Worm (Caenorhabditis elegans) whole organism, young adult: Measurements from ENCODE around the gene M05D6.9.

Source experiments
- B0019.2 ChIP-seq: fragments of 200-800 bp; sonication (Bioruptor generic); conservative IDR thresholded peaks from 2 replicates; pipeline ENCODE4 v1.3.6; 2022; ENCODE audit warnings: missing genetic modification reagents, missing genetic modification characterization, missing compliant biosample characterization
- B0035.1 ChIP-seq: sonication (generic microtip); optimal IDR thresholded peaks from 2 replicates; lab custom pipeline; 2016; ENCODE audit warnings: missing genetic modification characterization, mild to moderate bottlenecking, missing compliant biosample characterization, missing genotype, missing genetic modification reagents
- C06A6.2 ChIP-seq: fragments of 200-800 bp; sonication (Bioruptor generic); conservative IDR thresholded peaks from 2 replicates; pipeline ENCODE4 v1.3.6; 2022; ENCODE audit warnings: missing genetic modification characterization, missing compliant biosample characterization
- C17E4.6 ChIP-seq: fragments of 200-800 bp; sonication (Bioruptor generic); IDR thresholded peaks from 2 replicates; pipeline ENCODE4 v1.3.6; 2022; ENCODE audit warnings: missing genetic modification reagents, missing genetic modification characterization, missing compliant biosample characterization
- D2030.7 ChIP-seq: fragments of 200-800 bp; sonication (Bioruptor generic); IDR thresholded peaks from 2 replicates; pipeline ENCODE4 v1.3.6; 2022; ENCODE audit warnings: missing genetic modification reagents, missing genetic modification characterization, missing compliant biosample characterization
- F23B12.7 ChIP-seq: sonication (generic microtip); optimal IDR thresholded peaks from 2 replicates; lab custom pipeline; 2017; ENCODE audit warnings: missing genetic modification characterization, mild to moderate bottlenecking, missing compliant biosample characterization, antibody characterized with exemption, moderate library complexity; ENCODE audit not compliant: insufficient read depth
- K11D2.4 ChIP-seq: fragments of 200-800 bp; sonication (Bioruptor generic); IDR thresholded peaks from 2 replicates; pipeline ENCODE4 v1.3.6; 2022; ENCODE audit warnings: missing genetic modification reagents, missing genetic modification characterization, missing compliant biosample characterization
- T26A5.8 ChIP-seq: sonication (generic microtip); optimal IDR thresholded peaks from 2 replicates; lab custom pipeline; 2016; ENCODE audit warnings: missing genetic modification characterization, missing compliant biosample characterization
- Y53F4B.3 ChIP-seq: fragments of 200-800 bp; sonication (Bioruptor generic); IDR thresholded peaks from 2 replicates; pipeline ENCODE4 v1.3.6; 2022; ENCODE audit warnings: missing genetic modification reagents, missing genetic modification characterization, missing compliant biosample characterization
- Y79H2A.3 ChIP-seq: fragments of 200-800 bp; sonication (Bioruptor generic); conservative IDR thresholded peaks from 2 replicates; pipeline ENCODE4 v1.3.6; 2022; ENCODE audit warnings: missing genetic modification reagents, missing genetic modification characterization, missing compliant biosample characterization
- Y95B8A.8 ChIP-seq: fragments of 200-800 bp; sonication (Bioruptor generic); IDR thresholded peaks from 2 replicates; pipeline ENCODE4 v1.3.6; 2022; ENCODE audit warnings: missing genetic modification reagents, missing genetic modification characterization, missing compliant biosample characterization
- ama-1 ChIP-seq, 3 experiments: fragments of 150-350 bp in 1 of 3; sonication (generic microtip) in 2 of 3; optimal IDR thresholded peaks; 2 replicates each; lab custom pipeline; 2014 to 2018; ENCODE audit warnings: missing biosample characterization in 2 of 3, missing genetic modification characterization in 2 of 3, missing genetic modification reagents in 2 of 3
- attf-5 ChIP-seq: fragments of 200-800 bp; sonication (Bioruptor generic); optimal IDR thresholded peaks from 2 replicates; lab custom pipeline; 2018; ENCODE audit warnings: mild to moderate bottlenecking, missing genetic modification characterization, missing compliant biosample characterization
- bed-1 ChIP-seq: fragments of 200-800 bp; sonication (Bioruptor generic); IDR thresholded peaks from 2 replicates; pipeline ENCODE4 v1.3.6; 2022; ENCODE audit warnings: missing genetic modification reagents, missing genetic modification characterization, missing compliant biosample characterization
- cebp-1 ChIP-seq, 2 experiments: fragments of 200-800 bp in 1 of 2; sonication (Bioruptor generic) in 1 of 2; sonication (generic microtip) in 1 of 2; IDR thresholded peaks in 1 of 2; optimal IDR thresholded peaks in 1 of 2; 2 replicates each; pipeline versions ENCODE4 v1.3.6 to Lab custom; 2017 to 2022; ENCODE audit warnings: missing compliant biosample characterization in 2 of 2, missing genetic modification characterization in 2 of 2, mild to moderate bottlenecking in 1 of 2, missing genetic modification reagents in 1 of 2, moderate library complexity in 1 of 2
- cebp-2 ChIP-seq: fragments of 200-800 bp; sonication (Bioruptor generic); IDR thresholded peaks from 2 replicates; pipeline ENCODE4 v1.3.6; 2022; ENCODE audit warnings: missing genetic modification characterization, missing compliant biosample characterization
- ceh-79 ChIP-seq: sonication (generic microtip); optimal IDR thresholded peaks from 2 replicates; lab custom pipeline; 2017; ENCODE audit warnings: mild to moderate bottlenecking, missing genetic modification characterization, missing compliant biosample characterization
- dox-1 ChIP-seq: fragments of 200-800 bp; sonication (Bioruptor generic); IDR thresholded peaks from 2 replicates; pipeline ENCODE4 v1.3.6; 2022; ENCODE audit warnings: missing genetic modification reagents, missing genetic modification characterization, missing compliant biosample characterization
- egrh-3 ChIP-seq: fragments of 200-800 bp; sonication (Bioruptor generic); IDR thresholded peaks from 2 replicates; pipeline ENCODE4 v1.3.6; 2022; ENCODE audit warnings: missing genetic modification reagents, missing genetic modification characterization, missing compliant biosample characterization
- ets-4 ChIP-seq: fragments of 200-800 bp; sonication (Bioruptor generic); optimal IDR thresholded peaks from 2 replicates; lab custom pipeline; 2018; ENCODE audit warnings: mild to moderate bottlenecking, missing genetic modification characterization, missing compliant biosample characterization
- gei-17 ChIP-seq: fragments of 200-800 bp; sonication (Bioruptor generic); optimal IDR thresholded peaks from 2 replicates; lab custom pipeline; 2018; ENCODE audit warnings: mild to moderate bottlenecking, missing genetic modification characterization, missing compliant biosample characterization
- him-1 ChIP-seq: sonication (generic microtip); optimal IDR thresholded peaks from 2 replicates; lab custom pipeline; 2016; ENCODE audit warnings: missing genotype, missing genetic modification reagents, missing genetic modification characterization, missing compliant biosample characterization
- hmg-20 ChIP-seq: fragments of 200-800 bp; sonication (Bioruptor generic); IDR thresholded peaks from 2 replicates; pipeline ENCODE4 v1.3.6; 2022; ENCODE audit warnings: missing genetic modification reagents, missing genetic modification characterization, missing compliant biosample characterization
- hrde-1 ChIP-seq: sonication (generic microtip); optimal IDR thresholded peaks from 2 replicates; lab custom pipeline; 2016; ENCODE audit warnings: missing genetic modification characterization, mild to moderate bottlenecking, missing compliant biosample characterization, moderate library complexity, missing genotype, missing genetic modification reagents, borderline replicate concordance
- hsf-1 ChIP-seq: fragments of 200-800 bp; sonication (Bioruptor generic); IDR thresholded peaks from 2 replicates; pipeline ENCODE4 v1.3.6; 2022; ENCODE audit warnings: missing genetic modification reagents, missing genetic modification characterization, missing compliant biosample characterization
- let-526 ChIP-seq: fragments of 200-800 bp; sonication (Bioruptor generic); IDR thresholded peaks from 2 replicates; pipeline ENCODE4 v1.3.6; 2022; ENCODE audit warnings: missing genetic modification reagents, missing genetic modification characterization, missing compliant biosample characterization
- lsy-27 ChIP-seq: sonication (generic microtip); optimal IDR thresholded peaks from 2 replicates; lab custom pipeline; 2017; ENCODE audit warnings: missing genetic modification characterization, mild to moderate bottlenecking, missing compliant biosample characterization, antibody characterized with exemption, missing genotype, borderline replicate concordance; ENCODE audit not compliant: insufficient read depth
- mes-4 ChIP-seq: sonication (generic microtip); optimal IDR thresholded peaks from 2 replicates; lab custom pipeline; 2016; ENCODE audit warnings: missing genotype, missing genetic modification characterization, missing compliant biosample characterization
- nfya-1 ChIP-seq: sonication (generic microtip); optimal IDR thresholded peaks from 2 replicates; lab custom pipeline; 2017; ENCODE audit warnings: antibody characterized with exemption, missing compliant biosample characterization, missing genetic modification characterization, borderline replicate concordance; ENCODE audit not compliant: insufficient read depth
- nhr-27 ChIP-seq: fragments of 200-800 bp; sonication (Bioruptor generic); optimal IDR thresholded peaks from 2 replicates; lab custom pipeline; 2018; ENCODE audit warnings: mild to moderate bottlenecking, missing genetic modification characterization, moderate library complexity, missing compliant biosample characterization
- pha-4 ChIP-seq: fragments of 150-350 bp; sonication (generic microtip); optimal IDR thresholded peaks from 2 replicates; lab custom pipeline; 2014; ENCODE audit warnings: missing biosample characterization, missing genetic modification reagents, missing genetic modification characterization
- rec-8 ChIP-seq, 2 experiments: sonication (generic microtip); optimal IDR thresholded peaks; 2 replicates each; lab custom pipeline; 2016; ENCODE audit warnings: mild to moderate bottlenecking in 2 of 2, missing genetic modification characterization in 2 of 2, missing genetic modification reagents in 2 of 2, missing genotype in 2 of 2, missing biosample characterization in 1 of 2, missing compliant biosample characterization in 1 of 2, moderate library complexity in 1 of 2
- rpc-1 ChIP-seq, 2 experiments: fragments of 150-350 bp in 1 of 2; sonication (generic microtip) in 1 of 2; optimal IDR thresholded peaks; 2 replicates each; lab custom pipeline; 2014 to 2018; ENCODE audit warnings: missing biosample characterization in 1 of 2, missing genetic modification characterization in 1 of 2, missing genetic modification reagents in 1 of 2, missing genotype in 1 of 2
- sdz-38 ChIP-seq: sonication (generic microtip); optimal IDR thresholded peaks from 2 replicates; lab custom pipeline; 2016; ENCODE audit warnings: missing genotype, missing genetic modification characterization, missing compliant biosample characterization
- snpc-1.1 ChIP-seq: sonication (generic microtip); optimal IDR thresholded peaks from 2 replicates; lab custom pipeline; 2017; ENCODE audit warnings: missing genetic modification characterization, mild to moderate bottlenecking, missing compliant biosample characterization, antibody characterized with exemption, moderate library complexity, missing genotype, missing genetic modification reagents; ENCODE audit not compliant: insufficient read depth
- snpc-3.4 ChIP-seq: sonication (generic microtip); optimal IDR thresholded peaks from 2 replicates; lab custom pipeline; 2017; ENCODE audit warnings: missing genetic modification characterization, mild to moderate bottlenecking, missing compliant biosample characterization, antibody characterized with exemption, moderate library complexity, missing genotype, missing genetic modification reagents
- somi-1 ChIP-seq: fragments of 200-800 bp; sonication (Bioruptor generic); optimal IDR thresholded peaks from 2 replicates; lab custom pipeline; 2018; ENCODE audit warnings: mild to moderate bottlenecking, missing genetic modification characterization, missing compliant biosample characterization
- unc-130 ChIP-seq: sonication (generic microtip); optimal IDR thresholded peaks from 2 replicates; lab custom pipeline; 2016; ENCODE audit warnings: missing genetic modification reagents, missing genetic modification characterization, missing compliant biosample characterization
- unc-62 ChIP-seq: fragments of 150-350 bp; optimal IDR thresholded peaks from 2 replicates; lab custom pipeline; 2014; ENCODE audit warnings: missing biosample characterization, missing genetic modification reagents, missing genetic modification characterization
- ztf-3 ChIP-seq: fragments of 200-800 bp; sonication (Bioruptor generic); optimal IDR thresholded peaks from 2 replicates; lab custom pipeline; 2018; ENCODE audit warnings: mild to moderate bottlenecking, missing genetic modification characterization, missing compliant biosample characterization

M05D6.9 gene

DNA sequence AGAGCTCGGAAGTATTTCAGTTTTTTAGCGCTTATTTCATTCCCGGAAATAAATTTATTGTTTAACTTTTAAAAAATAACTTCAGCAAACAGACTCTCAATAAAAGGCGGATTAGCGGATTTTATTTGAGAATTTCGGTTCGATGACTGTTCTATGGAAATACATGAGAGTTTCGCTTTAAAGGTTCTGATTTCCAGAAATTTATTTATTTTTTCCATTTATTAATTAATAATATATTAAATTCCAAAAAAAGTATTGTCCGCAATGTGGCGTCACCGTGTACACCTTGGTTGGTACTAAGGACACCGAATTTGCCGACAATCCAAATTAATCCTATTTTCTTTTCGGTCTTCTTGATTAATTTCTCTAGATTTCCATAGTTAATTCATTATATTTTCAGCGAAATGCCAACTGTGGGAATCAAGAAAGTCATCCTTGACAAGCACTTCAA lies 29.6 kb upstream of the M05D6.9 start, which contains the start of gene fars-3 (continued):
- TF ChIP-seq B0035.1 (tag; lab: Kevin White, UChicago), result peak; percentile 46
- TF ChIP-seq somi-1, result no peak
- TF ChIP-seq unc-130 (GFP tag; lab: Kevin White, UChicago), result no peak
- no peak for TF ChIP-seq C17E4.6 (GFP tag; lab: Robert Waterston, UW)
- TF ChIP-seq nfya-1 (tag; lab: Kevin White, UChicago), result no peak
- no peak for TF ChIP-seq mes-4 (tag; lab: Kevin White, UChicago)
- peak; percentile 71 for TF ChIP-seq hrde-1 (tag; lab: Kevin White, UChicago)
- TF ChIP-seq sdz-38 (tag; lab: Kevin White, UChicago), result no peak
- no peak for TF ChIP-seq him-1
- no peak for TF ChIP-seq dox-1
- TF ChIP-seq Y95B8A.8, result peak; percentile 23; the same call in 1 of the 2 replicates
- no peak for TF ChIP-seq hmg-20 (GFP tag; lab: Robert Waterston, UW)
- no peak for TF ChIP-seq ets-4 (GFP tag; lab: Kevin White, UChicago)

DNA sequence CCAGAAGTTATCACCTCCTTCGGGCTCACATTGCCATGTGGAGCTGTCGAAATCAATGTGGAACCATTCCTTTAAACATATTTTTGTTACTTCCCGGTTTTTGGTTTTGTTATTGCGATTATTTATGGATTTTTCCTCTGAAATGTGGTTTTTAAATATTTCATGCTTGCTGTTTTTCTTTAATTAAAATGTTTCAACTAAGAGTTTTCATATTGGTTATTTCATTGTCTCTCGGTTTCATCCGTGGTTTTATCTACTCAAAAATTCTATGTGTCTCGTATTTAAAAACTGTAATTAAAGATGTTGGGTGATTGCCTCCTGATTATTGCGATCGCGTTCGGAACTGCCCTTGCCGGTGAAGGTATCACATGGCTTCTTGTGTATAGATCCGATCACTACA lies 27.2 kb upstream of the M05D6.9 start, which contains the start of gene F22B5.10:
Gene F22B5.10, plus strand, starts transcription at position 301 of the 400 bp plus-strand sequence.
- no peak for TF ChIP-seq nhr-27 (tag; lab: Kevin White, UChicago)
- TF ChIP-seq snpc-3.4 (tag; lab: Kevin White, UChicago), result peak; percentile 20
- no peak for TF ChIP-seq ama-1 (optimal IDR thresholded peaks at IDR 0.05; lab: Kevin White, UChicago)
- no peak for TF ChIP-seq ama-1 (GFP tag; optimal IDR thresholded peaks at IDR 0.05; lab: Kevin White, UChicago)
- no peak for TF ChIP-seq let-526 (GFP tag; lab: Robert Waterston, UW)
- TF ChIP-seq snpc-1.1 (tag; lab: Kevin White, UChicago), result no peak
- no peak for TF ChIP-seq T26A5.8 (tag; lab: Kevin White, UChicago)
- TF ChIP-seq C06A6.2, result no peak
- TF ChIP-seq, all 124 proteins: peak for 1

DNA sequence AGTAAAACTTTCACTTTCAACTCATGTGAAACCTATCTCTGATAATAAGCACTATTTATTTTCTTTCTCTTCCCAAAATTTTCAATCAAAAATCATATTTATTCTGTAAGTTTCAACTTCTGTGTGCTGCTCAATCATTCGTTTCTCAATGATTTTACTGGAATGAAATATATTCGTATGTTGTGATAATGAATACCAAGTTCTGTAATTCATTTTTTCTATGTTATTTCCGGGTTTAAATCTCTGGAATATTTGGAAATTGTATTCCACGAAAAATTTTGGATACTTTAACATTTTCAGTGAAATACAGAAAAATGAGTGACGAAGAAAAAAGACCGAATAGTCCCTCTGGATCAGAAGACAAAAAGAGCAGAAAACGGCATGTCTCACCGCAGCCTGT lies 26.3 kb upstream of the M05D6.9 start, which contains the start of gene M05D6.2:
Gene M05D6.2, plus strand, starts transcription at position 301 of the 400 bp plus-strand sequence.
- TF ChIP-seq hsf-1 (GFP tag; lab: Robert Waterston, UW) (0 out of 2 replicates have a peak, but pooled peaks have one; percentile 50), cebp-1 (GFP tag; IDR thresholded peaks at IDR 0.05; lab: Robert Waterston, UW) (no peak), cebp-1 (tag; optimal IDR thresholded peaks at IDR 0.05; lab: Kevin White, UChicago) (no peak)

DNA sequence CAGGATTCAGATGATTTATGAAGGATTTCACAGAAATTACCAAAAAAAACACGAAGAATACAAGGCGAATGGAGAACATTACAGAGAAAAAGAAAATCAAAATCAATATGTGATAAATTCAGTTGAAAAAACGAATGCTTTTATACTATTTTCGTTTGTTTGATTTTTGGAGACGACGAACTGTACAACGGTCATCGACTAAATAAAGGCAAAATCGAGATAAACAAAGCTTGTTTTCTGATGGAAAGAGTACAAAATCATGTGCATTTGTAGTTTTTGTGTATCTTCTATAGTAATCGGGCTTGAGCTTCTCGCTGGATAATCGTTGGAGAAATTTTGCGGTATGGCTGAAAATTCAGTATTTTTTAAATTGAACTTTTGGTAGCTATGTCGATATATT lies 22.9 kb upstream of the M05D6.9 start, which contains the start of gene M05D6.8:
Gene M05D6.8, minus strand, starts transcription at position 101 of the 400 bp plus-strand sequence.
- TF ChIP-seq rec-8 (tag; optimal IDR thresholded peaks at IDR 0.05; lab: Kevin White, UChicago) (no peak), F23B12.7 (tag; lab: Kevin White, UChicago) (no peak), K11D2.4 (GFP tag; lab: Robert Waterston, UW) (no peak), Y53F4B.3 (GFP tag; lab: Robert Waterston, UW) (no peak), bed-1 (GFP tag; lab: Robert Waterston, UW) (no peak)

DNA sequence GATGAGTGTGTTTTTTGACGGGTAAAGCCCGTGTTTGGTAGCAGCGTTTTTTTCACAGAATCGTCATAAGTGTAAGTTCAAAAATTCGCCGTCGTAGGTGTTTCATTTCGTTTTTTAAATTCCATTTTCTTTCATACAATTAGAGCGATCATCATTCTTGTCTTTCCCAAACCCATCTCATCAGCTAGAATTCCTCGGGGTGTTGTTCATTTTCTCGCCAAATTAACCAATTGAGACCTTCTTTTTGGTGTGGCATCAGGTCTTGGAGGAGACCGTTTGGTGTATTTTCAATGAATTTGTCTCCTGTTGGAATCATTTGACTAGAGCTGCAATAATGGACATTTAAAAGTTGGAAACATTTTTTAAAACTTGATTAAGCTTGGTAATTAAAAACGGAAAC lies 21.2 kb upstream of the M05D6.9 start:
- TF ChIP-seq hmg-20 (GFP tag; lab: Robert Waterston, UW), result no peak
- no peak for TF ChIP-seq lsy-27 (tag; lab: Kevin White, UChicago)
- no peak for TF ChIP-seq unc-62 (GFP tag; lab: Kevin White, UChicago)
- no peak for TF ChIP-seq gei-17
- no peak for TF ChIP-seq attf-5 (GFP tag; lab: Kevin White, UChicago)
- TF ChIP-seq D2030.7 (GFP tag; lab: Robert Waterston, UW), result no peak
- TF ChIP-seq egrh-3, result no peak
- TF ChIP-seq ceh-79, result no peak
- no peak for TF ChIP-seq cebp-2 (GFP tag; lab: Robert Waterston, UW)
- TF ChIP-seq Y79H2A.3 (GFP tag; lab: Robert Waterston, UW), result no peak
- no peak for TF ChIP-seq pha-4 (tag; lab: Kevin White, UChicago)
- TF ChIP-seq B0019.2, result no peak
- no peak for TF ChIP-seq rpc-1 (optimal IDR thresholded peaks at IDR 0.05; lab: Kevin White, UChicago)
- no peak for TF ChIP-seq rpc-1 (tag; optimal IDR thresholded peaks at IDR 0.05; lab: Kevin White, UChicago)
- no peak for TF ChIP-seq ztf-3 (GFP tag; lab: Kevin White, UChicago)
